Fruit fly (Drosophila melanogaster) whole organism, embryonic: ENCODE data around the gene IntS2.

Source experiments
- ATbp ChIP-seq: fragments of 200-800 bp; sonication (Bioruptor generic); optimal IDR thresholded peaks from 2 replicates; lab custom pipeline; 2017; ENCODE audit warnings: missing biosample characterization, mild to moderate bottlenecking, missing genetic modification characterization, missing genetic modification reagents
- CG11247 ChIP-seq: fragments of 200-800 bp; sonication (Bioruptor generic); IDR thresholded peaks from 2 replicates; pipeline ENCODE4 v1.3.6; 2022; ENCODE audit warnings: missing biosample characterization, missing genetic modification characterization
- CG11504 ChIP-seq: fragments of 200-800 bp; sonication (Bioruptor generic); optimal IDR thresholded peaks from 3 replicates; lab custom pipeline; 2019; ENCODE audit warnings: missing biosample characterization, mild to moderate bottlenecking, missing genetic modification characterization, moderate library complexity
- CG11560 ChIP-seq: fragments of 200-800 bp; sonication (Bioruptor generic); IDR thresholded peaks from 3 replicates; pipeline ENCODE4 v1.3.6; 2022; ENCODE audit warnings: missing biosample characterization, missing genetic modification characterization
- CG12219 ChIP-seq: fragments of 200-800 bp; sonication (Bioruptor generic); optimal IDR thresholded peaks from 3 replicates; lab custom pipeline; 2018; ENCODE audit warnings: missing biosample characterization, mild to moderate bottlenecking, missing genetic modification characterization
- CG12659 ChIP-seq: fragments of 200-800 bp; sonication (Bioruptor generic); optimal IDR thresholded peaks from 3 replicates; lab custom pipeline; 2017; ENCODE audit warnings: mild to moderate bottlenecking, missing biosample characterization, missing genetic modification reagents, missing genetic modification characterization
- CG13624 ChIP-seq: fragments of 200-800 bp; sonication (Bioruptor generic); optimal IDR thresholded peaks from 2 replicates; lab custom pipeline; 2016; ENCODE audit warnings: missing biosample characterization, missing genetic modification characterization
- CG14441 ChIP-seq: fragments of 200-800 bp; sonication (Bioruptor generic); IDR thresholded peaks from 2 replicates; pipeline ENCODE4 v1.3.6; 2022; ENCODE audit warnings: missing biosample characterization, missing genetic modification characterization
- CG14710 ChIP-seq: fragments of 200-800 bp; sonication (Bioruptor generic); optimal IDR thresholded peaks from 3 replicates; lab custom pipeline; 2019; ENCODE audit warnings: missing biosample characterization, mild to moderate bottlenecking, missing genetic modification characterization, moderate library complexity
- CG15514 ChIP-seq: fragments of 200-800 bp; sonication (Bioruptor generic); optimal IDR thresholded peaks from 3 replicates; lab custom pipeline; 2017; ENCODE audit warnings: missing biosample characterization, missing genetic modification characterization, mild to moderate bottlenecking, moderate library complexity, missing genetic modification reagents
- CG1603 ChIP-seq: fragments of 200-800 bp; sonication (Bioruptor generic); optimal IDR thresholded peaks from 2 replicates; lab custom pipeline; 2019; ENCODE audit warnings: missing biosample characterization, mild to moderate bottlenecking, missing genetic modification characterization, moderate library complexity
- CG17568 ChIP-seq: fragments of 200-800 bp; sonication (Bioruptor generic); optimal IDR thresholded peaks from 2 replicates; lab custom pipeline; 2018; ENCODE audit warnings: missing biosample characterization, mild to moderate bottlenecking, missing genetic modification characterization, moderate library complexity
- CG18476 ChIP-seq: fragments of 200-800 bp; sonication (Bioruptor generic); optimal IDR thresholded peaks from 2 replicates; lab custom pipeline; 2016; ENCODE audit warnings: missing biosample characterization, mild to moderate bottlenecking, missing genetic modification characterization
- CG18619 ChIP-seq: fragments of 200-800 bp; sonication (Bioruptor generic); optimal IDR thresholded peaks from 3 replicates; lab custom pipeline; 2017; ENCODE audit warnings: missing biosample characterization, mild to moderate bottlenecking, missing genetic modification characterization
- CG3163 ChIP-seq: fragments of 200-800 bp; sonication (Bioruptor generic); optimal IDR thresholded peaks from 3 replicates; lab custom pipeline; 2016; ENCODE audit warnings: missing biosample characterization, missing genetic modification characterization
- CG32532 ChIP-seq: fragments of 200-800 bp; sonication (Bioruptor generic); IDR thresholded peaks from 2 replicates; pipeline ENCODE4 v1.3.6; 2022; ENCODE audit warnings: missing biosample characterization, missing genetic modification characterization
- CG3995 ChIP-seq: fragments of 200-800 bp; sonication (Bioruptor generic); optimal IDR thresholded peaks from 3 replicates; lab custom pipeline; 2016; ENCODE audit warnings: missing biosample characterization, missing genetic modification characterization
- CG4854 ChIP-seq: fragments of 200-800 bp; sonication (Bioruptor generic); optimal IDR thresholded peaks from 2 replicates; lab custom pipeline; 2016; ENCODE audit warnings: missing biosample characterization, missing genetic modification characterization, inconsistent platforms
- CG5245 ChIP-seq: fragments of 200-800 bp; sonication (Bioruptor generic); optimal IDR thresholded peaks from 3 replicates; lab custom pipeline; 2016; ENCODE audit warnings: missing biosample characterization, missing genetic modification characterization
- CG7928 ChIP-seq: fragments of 200-800 bp; sonication (Bioruptor generic); optimal IDR thresholded peaks from 2 replicates; lab custom pipeline; 2017; ENCODE audit warnings: missing biosample characterization, mild to moderate bottlenecking, missing genetic modification characterization
- CG8765 ChIP-seq: fragments of 200-800 bp; sonication (Bioruptor generic); IDR thresholded peaks from 2 replicates; pipeline ENCODE4 v1.3.6; 2022; ENCODE audit warnings: missing biosample characterization, missing genetic modification characterization
- CG9215 ChIP-seq: fragments of 200-800 bp; sonication (Bioruptor generic); IDR thresholded peaks from 2 replicates; pipeline ENCODE4 v1.3.6; 2022; ENCODE audit warnings: missing biosample characterization, missing genetic modification characterization
- CG9817 ChIP-seq: fragments of 200-800 bp; sonication (Bioruptor generic); optimal IDR thresholded peaks from 2 replicates; lab custom pipeline; 2018; ENCODE audit warnings: missing biosample characterization, mild to moderate bottlenecking, missing genetic modification characterization, moderate library complexity
- Chrac-16 ChIP-seq: fragments of 200-800 bp; sonication (Bioruptor generic); optimal IDR thresholded peaks from 3 replicates; lab custom pipeline; 2016; ENCODE audit warnings: missing biosample characterization, missing genetic modification characterization
- Dek ChIP-seq: fragments of 200-800 bp; sonication (Bioruptor generic); optimal IDR thresholded peaks from 3 replicates; lab custom pipeline; 2019; ENCODE audit warnings: missing biosample characterization, mild to moderate bottlenecking, missing genetic modification characterization, moderate library complexity
- Doc2 ChIP-seq: fragments of 200-800 bp; sonication (Bioruptor generic); IDR thresholded peaks from 2 replicates; pipeline ENCODE4 v1.3.6; 2022; ENCODE audit warnings: missing biosample characterization, missing genetic modification characterization
- Hey ChIP-seq: fragments of 200-800 bp; sonication (Bioruptor generic); optimal IDR thresholded peaks from 3 replicates; lab custom pipeline; 2018; ENCODE audit warnings: missing biosample characterization, mild to moderate bottlenecking, missing genetic modification characterization
- MBD-R2 ChIP-seq: fragments of 200-800 bp; sonication (Bioruptor generic); IDR thresholded peaks from 2 replicates; pipeline ENCODE4 v1.3.6; 2022; ENCODE audit warnings: missing biosample characterization, missing genetic modification characterization
- Max ChIP-seq: fragments of 200-800 bp; sonication (Bioruptor generic); optimal IDR thresholded peaks from 2 replicates; lab custom pipeline; 2016; ENCODE audit warnings: missing biosample characterization, mild to moderate bottlenecking, missing genetic modification characterization
- NC2α ChIP-seq: fragments of 200-800 bp; sonication (Bioruptor generic); optimal IDR thresholded peaks from 2 replicates; lab custom pipeline; 2016; ENCODE audit warnings: missing biosample characterization, missing genetic modification characterization
- Side ChIP-seq: fragments of 200-800 bp; sonication (Bioruptor generic); optimal IDR thresholded peaks from 2 replicates; lab custom pipeline; 2016; ENCODE audit warnings: missing biosample characterization, missing genetic modification characterization
- ash1 ChIP-seq: fragments of 200-800 bp; sonication (Bioruptor generic); optimal IDR thresholded peaks from 2 replicates; lab custom pipeline; 2018; ENCODE audit warnings: missing biosample characterization, mild to moderate bottlenecking, missing genetic modification characterization
- br ChIP-seq: fragments of >200 bp; optimal IDR thresholded peaks from 2 replicates; lab custom pipeline; 2017
- dati ChIP-seq: fragments of 200-800 bp; sonication (Bioruptor generic); IDR thresholded peaks from 2 replicates; pipeline ENCODE4 v1.3.6; 2022; ENCODE audit warnings: missing biosample characterization, missing genetic modification characterization
- dimm ChIP-seq: fragments of 200-800 bp; sonication (Bioruptor generic); IDR thresholded peaks from 2 replicates; pipeline ENCODE4 v1.3.6; 2022; ENCODE audit warnings: missing biosample characterization, missing genetic modification characterization
- ewg ChIP-seq: fragments of 200-800 bp; sonication (Bioruptor generic); optimal IDR thresholded peaks from 3 replicates; lab custom pipeline; 2017; ENCODE audit warnings: mild to moderate bottlenecking, missing biosample characterization, missing genetic modification reagents, missing genetic modification characterization
- grau ChIP-seq: fragments of 200-800 bp; optimal IDR thresholded peaks from 3 replicates; lab custom pipeline; 2019; ENCODE audit warnings: missing biosample characterization, mild to moderate bottlenecking, missing genetic modification characterization, moderate library complexity
- gro ChIP-seq: fragments of 200-800 bp; sonication (Bioruptor generic); optimal IDR thresholded peaks from 2 replicates; lab custom pipeline; 2016; ENCODE audit warnings: missing biosample characterization, missing genetic modification characterization
- knrl ChIP-seq: fragments of 200-800 bp; sonication (Bioruptor generic); IDR thresholded peaks from 3 replicates; pipeline ENCODE4 v1.3.6; 2022; ENCODE audit warnings: missing biosample characterization, missing genetic modification characterization; ENCODE audit not compliant: partially characterized antibody
- nmo ChIP-seq: fragments of 200-800 bp; sonication (Bioruptor generic); optimal IDR thresholded peaks from 2 replicates; lab custom pipeline; 2018; ENCODE audit warnings: missing biosample characterization, mild to moderate bottlenecking, missing genetic modification characterization, moderate library complexity
- odd ChIP-seq: fragments of 200-800 bp; sonication (Bioruptor generic); optimal IDR thresholded peaks from 2 replicates; lab custom pipeline; 2017; ENCODE audit warnings: missing biosample characterization, mild to moderate bottlenecking, missing genetic modification characterization
- onecut ChIP-seq: fragments of 200-800 bp; sonication (Bioruptor generic); IDR thresholded peaks from 2 replicates; pipeline ENCODE4 v1.3.6; 2022; ENCODE audit warnings: missing biosample characterization, missing genetic modification characterization
- phol ChIP-seq: fragments of 200-800 bp; sonication (Bioruptor generic); optimal IDR thresholded peaks from 3 replicates; lab custom pipeline; 2018; ENCODE audit warnings: missing biosample characterization, mild to moderate bottlenecking, missing genetic modification characterization, moderate library complexity
- pros ChIP-seq: fragments of 200-800 bp; sonication (Bioruptor generic); optimal IDR thresholded peaks from 3 replicates; lab custom pipeline; 2019; ENCODE audit warnings: missing biosample characterization, mild to moderate bottlenecking, missing genetic modification characterization, moderate library complexity
- scrt ChIP-seq: fragments of 200-800 bp; sonication (Bioruptor generic); optimal IDR thresholded peaks from 2 replicates; lab custom pipeline; 2018; ENCODE audit warnings: missing biosample characterization, mild to moderate bottlenecking, missing genetic modification characterization, moderate library complexity
- slou ChIP-seq: fragments of 200-800 bp; sonication (Bioruptor generic); optimal IDR thresholded peaks from 3 replicates; lab custom pipeline; 2016; ENCODE audit warnings: missing biosample characterization, missing genetic modification characterization
- tap ChIP-seq: fragments of 200-800 bp; optimal IDR thresholded peaks from 3 replicates; lab custom pipeline; 2019; ENCODE audit warnings: missing biosample characterization, mild to moderate bottlenecking, missing genetic modification characterization, moderate library complexity
- ttk ChIP-seq: fragments of 200-800 bp; sonication (Bioruptor generic); IDR thresholded peaks from 2 replicates; pipeline ENCODE4 v2.1.2; 2022; ENCODE audit warnings: missing biosample characterization, missing genetic modification characterization
- twi ChIP-seq: fragments of 200-800 bp; optimal IDR thresholded peaks from 2 replicates; lab custom pipeline; 2019; ENCODE audit warnings: missing biosample characterization, mild to moderate bottlenecking, missing genetic modification characterization, moderate library complexity
- zfh2 ChIP-seq: fragments of 200-800 bp; sonication (Bioruptor generic); optimal IDR thresholded peaks from 2 replicates; lab custom pipeline; 2016; ENCODE audit warnings: missing biosample characterization, missing genetic modification characterization

The IntS2 gene

DNA sequence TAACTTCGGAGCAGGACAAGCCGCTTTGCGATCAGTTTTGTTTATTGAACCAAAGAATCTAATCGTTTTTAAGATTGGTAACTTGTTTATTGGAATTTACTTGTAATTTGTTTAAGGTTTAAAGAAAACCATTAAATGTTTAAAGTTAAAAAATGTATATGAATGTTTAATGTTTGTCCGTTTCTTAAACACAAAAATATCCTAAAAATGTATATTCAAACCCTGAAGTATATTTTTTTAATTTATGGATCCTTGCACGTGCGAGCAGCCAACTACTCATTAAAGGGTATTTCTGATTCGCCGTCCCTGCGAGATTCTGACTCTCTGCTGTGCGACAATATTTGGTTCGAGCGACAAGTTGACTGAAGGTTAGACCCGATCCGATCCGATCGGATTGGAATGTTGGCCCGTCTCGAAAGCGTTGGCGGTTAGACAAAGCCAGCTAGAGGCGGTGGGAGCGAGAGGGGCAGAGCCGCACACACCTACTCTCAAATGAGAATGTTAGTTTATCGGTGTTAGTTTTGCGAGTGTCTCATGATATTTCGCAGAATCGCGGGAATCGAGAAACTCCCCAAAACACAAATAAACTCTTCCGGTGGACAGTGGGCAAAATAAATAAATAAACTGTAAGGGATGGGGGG is 42.4 kb upstream of the IntS2 start (continued):
- TF ChIP-seq br (lab: Kevin White, UChicago) = no peak
- TF ChIP-seq tap (tag; lab: Kevin White, UChicago) = peak; percentile 80
- peak; percentile 72 for TF ChIP-seq slou
- TF ChIP-seq ash1 (GFP tag; lab: Kevin White, UChicago) = no peak
- TF ChIP-seq CG18619 (GFP tag; lab: Kevin White, UChicago) = peak; percentile 88
- TF ChIP-seq onecut (GFP tag; lab: Robert Waterston, UW) = peak; percentile 61
- peak; percentile 55 for TF ChIP-seq NC2α (GFP tag; lab: Kevin White, UChicago)
- TF ChIP-seq odd (GFP tag; lab: Kevin White, UChicago) = peak; percentile 87
- peak; percentile 55; the same call in 1 of the 3 replicates for TF ChIP-seq CG11560 (tag; lab: Robert Waterston, UW)
- peak; percentile 91 for TF ChIP-seq CG11504 (tag; lab: Kevin White, UChicago)
- TF ChIP-seq CG18476 = peak; percentile 85
- no peak for TF ChIP-seq Doc2 (GFP tag; lab: Robert Waterston, UW)
- peak; percentile 75 for TF ChIP-seq CG5245 (GFP tag; lab: Kevin White, UChicago)
- peak; percentile 58 for TF ChIP-seq CG11247
- peak; percentile 40; the same call in 1 of the 2 replicates for TF ChIP-seq ttk
- peak; percentile 79 for TF ChIP-seq CG32532
- peak; percentile 38 for TF ChIP-seq CG1603
- peak; percentile 75 for TF ChIP-seq CG14441
- TF ChIP-seq scrt (GFP tag; lab: Kevin White, UChicago) = peak; percentile 85
- peak; percentile 83 for TF ChIP-seq CG17568 (GFP tag; lab: Kevin White, UChicago)
- TF ChIP-seq CG8765 (GFP tag; lab: Robert Waterston, UW) = no peak
- TF ChIP-seq Max (GFP tag; lab: Kevin White, UChicago) = peak; percentile 87
- peak; percentile 91 for TF ChIP-seq grau (tag; lab: Kevin White, UChicago)
- TF ChIP-seq phol (tag; lab: Kevin White, UChicago) = peak; percentile 88
- TF ChIP-seq CG3163 (GFP tag; lab: Kevin White, UChicago) = peak; percentile 59
- TF ChIP-seq CG9215 = peak; percentile 76
- TF ChIP-seq CG3995 = peak; percentile 35
- peak; percentile 64 for TF ChIP-seq CG15514 (GFP tag; lab: Kevin White, UChicago)
- TF ChIP-seq CG4854 (GFP tag; lab: Kevin White, UChicago) = peak; percentile 85
- peak; percentile 53 for TF ChIP-seq Chrac-16
- TF ChIP-seq knrl (GFP tag; lab: Robert Waterston, UW) = no peak
- peak; percentile 83 for TF ChIP-seq gro
- peak; percentile 75 for TF ChIP-seq Side (GFP tag; lab: Kevin White, UChicago)
- peak; percentile 87 for TF ChIP-seq CG13624
- TF ChIP-seq CG14710 (tag; lab: Kevin White, UChicago) = peak; percentile 86
- TF ChIP-seq CG12219 = peak; percentile 85
- peak; percentile 69 for TF ChIP-seq ewg (GFP tag; lab: Kevin White, UChicago)
- TF ChIP-seq zfh2 = peak; percentile 80
- 0 out of 2 replicates have a peak, but pooled peaks have one; percentile 24 for TF ChIP-seq dati (GFP tag; lab: Robert Waterston, UW)
- peak; percentile 54 for TF ChIP-seq pros
- peak; percentile 77 for TF ChIP-seq twi
- no peak for TF ChIP-seq Hey (tag; lab: Kevin White, UChicago)
- TF ChIP-seq CG7928 (GFP tag; lab: Kevin White, UChicago) = peak; percentile 55
- TF ChIP-seq MBD-R2 (GFP tag; lab: Robert Waterston, UW) = peak; percentile 16; the same call in 1 of the 2 replicates
- peak; percentile 71 for TF ChIP-seq CG9817
- peak; percentile 78 for TF ChIP-seq ATbp (GFP tag; lab: Kevin White, UChicago)
- no peak for TF ChIP-seq dimm (GFP tag; lab: Robert Waterston, UW)
- peak; percentile 93 for TF ChIP-seq CG12659 (GFP tag; lab: Kevin White, UChicago)
- peak; percentile 93 for TF ChIP-seq nmo
- peak; percentile 83 for TF ChIP-seq Dek (tag; lab: Kevin White, UChicago)
